Fruit fly (Drosophila melanogaster): ENCODE results near the gene CG13984.

Gene CG13984

DNA sequence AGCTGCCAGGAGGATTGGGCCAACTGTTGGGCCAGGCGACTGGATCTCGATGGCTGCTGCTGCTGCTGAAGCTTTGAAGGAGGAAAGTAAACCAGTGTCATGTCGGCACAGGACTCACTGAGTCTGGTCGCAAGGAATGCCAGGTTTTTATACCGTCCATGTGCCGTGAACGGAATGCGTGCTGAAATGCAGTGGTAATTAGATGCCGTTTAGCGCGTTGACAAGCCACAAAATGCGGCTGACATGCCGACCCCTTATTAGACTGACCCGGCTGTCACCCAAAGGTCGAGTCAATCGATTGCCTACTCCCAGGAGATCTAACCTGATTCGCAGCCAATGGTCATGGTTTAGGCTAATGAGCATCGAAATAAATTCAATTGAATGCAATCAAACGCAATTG, 45.6 kb downstream of the CG13984 start, which contains the start of gene ppk7:
ppk7 (minus strand) TSS at position 101 of the 400 bp plus-strand sequence.
- TF ChIP-seq spab (GFP tag; optimal IDR thresholded peaks at IDR 0.05) (no peak), topi (GFP tag; optimal IDR thresholded peaks at IDR 0.05) (no peak), CG6163 (GFP tag; IDR thresholded peaks at IDR 0.05) (no peak), CG6854 (GFP tag; optimal IDR thresholded peaks at IDR 0.05) (no peak), Eip78C (GFP tag) (no peak), fkh (GFP tag; optimal IDR thresholded peaks at IDR 0.05) (no peak), CG32006 (GFP tag; optimal IDR thresholded peaks at IDR 0.05) (no peak), CG10669 (GFP tag; optimal IDR thresholded peaks at IDR 0.05) (no peak), Smox (GFP tag; optimal IDR thresholded peaks at IDR 0.05) (no peak), CG31627 (GFP tag; optimal IDR thresholded peaks at IDR 0.05) (no peak), Sox102F (GFP tag; optimal IDR thresholded peaks at IDR 0.05) (no peak), dsx (GFP tag; optimal IDR thresholded peaks at IDR 0.05; ENCODE audit: poor library complexity, severe bottlenecking) (no peak), fd59A (GFP tag; optimal IDR thresholded peaks at IDR 0.05) (no peak), CG8319 (GFP tag; optimal IDR thresholded peaks at IDR 0.05) (no peak), Hr38 (GFP tag; optimal IDR thresholded peaks at IDR 0.05) (no peak), CG11762 (GFP tag; optimal IDR thresholded peaks at IDR 0.05; ENCODE audit: insufficient read depth) (no peak)

DNA sequence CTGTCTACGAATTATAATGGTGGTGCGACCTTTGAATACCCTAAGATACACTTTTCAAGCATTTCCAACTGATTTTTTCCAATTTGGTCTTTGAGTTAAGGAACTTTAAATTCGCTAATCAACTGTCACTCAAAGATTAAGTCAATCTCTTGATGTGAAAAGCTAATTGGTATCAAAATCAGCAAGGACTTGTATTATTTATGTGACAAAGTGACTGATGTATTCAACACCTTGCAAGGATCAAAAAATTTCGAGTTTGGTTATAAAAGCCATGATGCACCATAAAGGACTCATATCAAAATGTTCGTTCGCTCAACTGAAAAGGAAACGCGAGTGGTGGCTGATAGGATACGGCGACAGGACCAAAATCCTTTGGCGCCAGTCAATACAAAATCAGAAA, 46.0 kb downstream of the CG13984 start, which contains the start of gene ppk14:
ppk14 (plus strand) TSS at position 301 of the 400 bp plus-strand sequence.
- TF ChIP-seq Ets96B (tag; optimal IDR thresholded peaks at IDR 0.05), result no peak
- TF ChIP-seq CG6792 (GFP tag; optimal IDR thresholded peaks at IDR 0.05), result no peak
- no peak for TF ChIP-seq achi (GFP tag; optimal IDR thresholded peaks at IDR 0.05)
- no peak for TF ChIP-seq CG8119 (GFP tag; IDR thresholded peaks at IDR 0.05)
- no peak for TF ChIP-seq CG3919 (GFP tag; optimal IDR thresholded peaks at IDR 0.05)
- no peak for TF ChIP-seq CG6854 (GFP tag; optimal IDR thresholded peaks at IDR 0.05)
- no peak for TF ChIP-seq CG32006 (GFP tag; optimal IDR thresholded peaks at IDR 0.05)
- no peak for TF ChIP-seq fd85E (GFP tag; optimal IDR thresholded peaks at IDR 0.05)
- TF ChIP-seq salr (GFP tag; optimal IDR thresholded peaks at IDR 0.05), result no peak
- no peak for TF ChIP-seq dsx (GFP tag; optimal IDR thresholded peaks at IDR 0.05; ENCODE audit: poor library complexity, severe bottlenecking)
- TF ChIP-seq Eip78C (GFP tag), result no peak

dm6 chr2L:6356134-6356533, 47.5 kb downstream of the CG13984 start:
- TF ChIP-seq fd85E (GFP tag; optimal IDR thresholded peaks at IDR 0.05), result no peak
- no peak for TF ChIP-seq Eip78C (GFP tag)
- TF ChIP-seq Sox102F (GFP tag; optimal IDR thresholded peaks at IDR 0.05), result no peak
- TF ChIP-seq CG32006 (GFP tag; optimal IDR thresholded peaks at IDR 0.05), result no peak
- no peak for TF ChIP-seq CG15336 (GFP tag; IDR thresholded peaks at IDR 0.05)
- TF ChIP-seq CG11294 (GFP tag; IDR thresholded peaks at IDR 0.05), result no peak
- no peak for TF ChIP-seq CG16779 (tag; optimal IDR thresholded peaks at IDR 0.05)
- TF ChIP-seq topi (GFP tag; optimal IDR thresholded peaks at IDR 0.05), result no peak
- no peak for TF ChIP-seq CG6276 (GFP tag; optimal IDR thresholded peaks at IDR 0.05)
- TF ChIP-seq Eip75B (GFP tag; optimal IDR thresholded peaks at IDR 0.05), result no peak
- TF ChIP-seq CG1621 (tag; optimal IDR thresholded peaks at IDR 0.05), result no peak
- TF ChIP-seq svp (GFP tag), result no peak
- TF ChIP-seq Hr39 (GFP tag; optimal IDR thresholded peaks at IDR 0.05), result no peak
- no peak for TF ChIP-seq CG10631 (GFP tag; optimal IDR thresholded peaks at IDR 0.05)
- no peak for TF ChIP-seq Smox (GFP tag; optimal IDR thresholded peaks at IDR 0.05)
- TF ChIP-seq CG8319 (GFP tag; optimal IDR thresholded peaks at IDR 0.05), result no peak
- TF ChIP-seq CG10669 (GFP tag; optimal IDR thresholded peaks at IDR 0.05), result no peak

dm6 chr2L:6356686-6357362, 48.2 kb downstream of the CG13984 start:
- no peak for TF ChIP-seq CG11762 (GFP tag; optimal IDR thresholded peaks at IDR 0.05; ENCODE audit: insufficient read depth)
- TF ChIP-seq Ets96B (tag; optimal IDR thresholded peaks at IDR 0.05), result no peak
- TF ChIP-seq CG8632 (GFP tag; optimal IDR thresholded peaks at IDR 0.05), result no peak
- TF ChIP-seq dac (GFP tag; optimal IDR thresholded peaks at IDR 0.05), result no peak
- no peak for TF ChIP-seq cyc (GFP tag; optimal IDR thresholded peaks at IDR 0.05)
- TF ChIP-seq CG6854 (GFP tag; optimal IDR thresholded peaks at IDR 0.05), result no peak
- TF ChIP-seq pdm3 (GFP tag; optimal IDR thresholded peaks at IDR 0.05), result no peak
- TF ChIP-seq svp (GFP tag), result peak; percentile 30
- peak; percentile 29 for TF ChIP-seq Hr4 (GFP tag; optimal IDR thresholded peaks at IDR 0.05)
- TF ChIP-seq CG10669 (GFP tag; optimal IDR thresholded peaks at IDR 0.05), result no peak
- TF ChIP-seq Eip78C (GFP tag), result peak; percentile 74
- TF ChIP-seq CG9139 (GFP tag; optimal IDR thresholded peaks at IDR 0.05), result no peak
- no peak for TF ChIP-seq spab (GFP tag; optimal IDR thresholded peaks at IDR 0.05)
- TF ChIP-seq net (GFP tag; optimal IDR thresholded peaks at IDR 0.05), result no peak
- no peak for TF ChIP-seq Gug (GFP tag; IDR thresholded peaks at IDR 0.05)
- TF ChIP-seq topi (GFP tag; optimal IDR thresholded peaks at IDR 0.05), result peak; percentile 5
- TF ChIP-seq CG15336 (GFP tag; IDR thresholded peaks at IDR 0.05), result 0 out of 2 replicates have a peak, but pooled peaks have one; percentile 10
- TF ChIP-seq Eip93F (GFP tag; optimal IDR thresholded peaks at IDR 0.05), result no peak
- no peak for TF ChIP-seq dsx (GFP tag; optimal IDR thresholded peaks at IDR 0.05; ENCODE audit: poor library complexity, severe bottlenecking)
- TF ChIP-seq vri (GFP tag; optimal IDR thresholded peaks at IDR 0.05), result no peak
- TF ChIP-seq CG34406 (GFP tag; optimal IDR thresholded peaks at IDR 0.05), result no peak
- no peak for TF ChIP-seq OdsH (GFP tag; optimal IDR thresholded peaks at IDR 0.05)
- no peak for TF ChIP-seq Eip75B (GFP tag; optimal IDR thresholded peaks at IDR 0.05)

All from whole organism, prepupa.